Worm (Caenorhabditis elegans): Measurements from ENCODE around the gene parp-2.

DNA sequence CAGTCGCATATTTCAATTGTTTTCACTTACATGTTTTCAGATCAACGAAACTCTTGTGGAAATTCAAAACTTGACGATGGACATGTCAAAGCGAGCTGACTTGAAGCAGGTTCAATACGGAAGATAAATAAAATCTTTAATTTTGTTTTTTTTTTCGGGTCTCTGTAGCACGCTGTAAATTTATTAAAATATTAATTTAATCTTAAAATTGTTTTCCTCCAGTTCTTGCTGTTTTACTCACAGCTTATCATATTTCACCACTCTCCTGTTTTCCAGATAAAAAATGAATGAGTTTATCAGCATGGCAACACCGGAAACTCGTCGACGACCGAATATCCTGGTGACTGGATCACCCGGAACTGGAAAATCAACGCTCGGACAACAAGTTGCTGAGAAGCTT lies 3.6 kb downstream of the parp-2 start, which contains the start of gene E02H1.6:
- TF ChIP-seq elt-2 (tag; optimal IDR thresholded peaks at IDR 0.05) (no peak), ceh-34 (tag; optimal IDR thresholded peaks at IDR 0.05) (no peak), hlh-15 (tag; optimal IDR thresholded peaks at IDR 0.05) (no peak), ama-1 (optimal IDR thresholded peaks at IDR 0.05) (no peak), unc-55 (GFP tag; optimal IDR thresholded peaks at IDR 0.05) (no peak), nfya-1 (tag; optimal IDR thresholded peaks at IDR 0.05) (no peak), che-1 (tag; optimal IDR thresholded peaks at IDR 0.05) (no peak)
